Worm (Caenorhabditis elegans): ENCODE data around the gene cyp-14A1.

Gene cyp-14A1

ce11 chrX:13237102-13237501 is 30.1 kb downstream of the cyp-14A1 start, which contains the start of gene K08H2.3:
Gene K08H2.3, plus strand, starts transcription at chrX:13237402.
- TF ChIP-seq lsy-2 (tag; optimal IDR thresholded peaks at IDR 0.05): no peak
- TF ChIP-seq ces-1 (GFP tag; optimal IDR thresholded peaks at IDR 0.05): no peak
- no peak for TF ChIP-seq nhr-28 (tag; optimal IDR thresholded peaks at IDR 0.05)
- no peak for TF ChIP-seq mab-5 (tag; optimal IDR thresholded peaks at IDR 0.05)
- TF ChIP-seq ham-2 (GFP tag; optimal IDR thresholded peaks at IDR 0.05): no peak

DNA sequence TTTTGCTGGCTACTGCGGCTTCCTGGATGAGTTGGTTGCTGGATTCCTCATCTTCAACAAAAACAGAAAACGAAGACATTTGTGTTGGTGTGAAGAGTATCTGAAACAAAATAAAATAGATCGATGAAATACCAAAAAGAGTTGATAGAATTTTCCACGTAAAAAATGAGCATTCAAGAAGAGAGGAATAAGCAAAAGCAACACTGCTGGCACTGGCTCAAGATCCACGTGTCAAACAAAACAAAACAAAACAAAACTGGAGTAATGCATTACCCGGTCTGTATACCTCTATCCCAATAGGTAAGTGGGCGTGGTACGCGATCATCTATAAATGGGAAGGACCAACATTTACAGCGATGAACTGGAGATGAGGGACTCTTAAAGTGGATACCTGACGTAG is 32.3 kb downstream of the cyp-14A1 start, which contains the start of gene K08H2.2:
Gene K08H2.2 (minus strand): TSS at position 101 of the 400 bp plus-strand sequence.
- no peak for TF ChIP-seq nhr-76 (tag; optimal IDR thresholded peaks at IDR 0.05)
- TF ChIP-seq ceh-43 (GFP tag; optimal IDR thresholded peaks at IDR 0.05): no peak
- no peak for TF ChIP-seq mab-5 (tag; optimal IDR thresholded peaks at IDR 0.05)
- no peak for TF ChIP-seq sptf-1 (tag; optimal IDR thresholded peaks at IDR 0.05)
- TF ChIP-seq lsy-2 (tag; optimal IDR thresholded peaks at IDR 0.05): no peak
- no peak for TF ChIP-seq lin-32 (GFP tag; optimal IDR thresholded peaks at IDR 0.05)

- no peak for TF ChIP-seq lsy-2 (tag; optimal IDR thresholded peaks at IDR 0.05)
- no peak for TF ChIP-seq ceh-43 (GFP tag; optimal IDR thresholded peaks at IDR 0.05)
- TF ChIP-seq flh-1 (GFP tag; optimal IDR thresholded peaks at IDR 0.05): no peak
- no peak for TF ChIP-seq bed-3 (GFP tag; optimal IDR thresholded peaks at IDR 0.05)
- TF ChIP-seq M03D4.4 (tag; optimal IDR thresholded peaks at IDR 0.05): no peak
- TF ChIP-seq ham-2 (GFP tag; optimal IDR thresholded peaks at IDR 0.05): no peak
- no peak for TF ChIP-seq blmp-1 (tag; optimal IDR thresholded peaks at IDR 0.05)
- TF ChIP-seq unc-62 (GFP tag; optimal IDR thresholded peaks at IDR 0.05): no peak
- no peak for TF ChIP-seq lin-32 (GFP tag; optimal IDR thresholded peaks at IDR 0.05)
- no peak for TF ChIP-seq hlh-1 (tag; optimal IDR thresholded peaks at IDR 0.05)
- TF ChIP-seq pha-4 (tag; optimal IDR thresholded peaks at IDR 0.05): no peak
- no peak for TF ChIP-seq mep-1 (tag; optimal IDR thresholded peaks at IDR 0.05)
- no peak for TF ChIP-seq mls-2 (tag; optimal IDR thresholded peaks at IDR 0.05)
These were observed 34.9 kb downstream of the cyp-14A1 start, which contains the start of gene bgnt-1.5 for ce11 chrX:13232259-13232658. Gene bgnt-1.5, minus strand, starts transcription at chrX:13232359.

DNA sequence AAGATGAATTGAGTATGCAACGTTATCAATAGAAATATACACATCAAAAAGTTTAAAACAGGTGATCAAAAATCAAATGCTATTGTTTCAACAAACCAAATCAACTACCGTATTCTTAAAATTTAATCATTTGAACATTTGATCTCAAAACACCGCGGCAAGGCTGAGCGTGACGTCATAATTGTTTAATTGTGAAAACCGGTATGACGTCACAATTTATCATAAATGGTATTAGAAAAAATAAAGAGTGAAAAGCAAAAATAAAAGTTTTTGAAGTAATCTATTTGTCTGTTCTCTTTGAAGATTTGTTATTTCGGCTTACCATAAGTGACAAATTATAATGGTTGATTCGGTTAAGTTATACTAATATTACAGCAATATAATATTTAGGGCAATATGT is 39.4 kb downstream of the cyp-14A1 start:
- no peak for TF ChIP-seq mab-5 (tag; optimal IDR thresholded peaks at IDR 0.05)
- no peak for TF ChIP-seq ham-2 (GFP tag; optimal IDR thresholded peaks at IDR 0.05)
- TF ChIP-seq cnd-1 (tag; optimal IDR thresholded peaks at IDR 0.05): no peak
- no peak for TF ChIP-seq unc-120 (tag; optimal IDR thresholded peaks at IDR 0.05; ENCODE audit: poor library complexity, severe bottlenecking)
- no peak for TF ChIP-seq ceh-83 (GFP tag; optimal IDR thresholded peaks at IDR 0.05)
- TF ChIP-seq snpc-4 (tag; optimal IDR thresholded peaks at IDR 0.05): no peak
- peak; percentile 99 for TF ChIP-seq zip-8 (tag; optimal IDR thresholded peaks at IDR 0.05)

- TF ChIP-seq pha-4 (tag; optimal IDR thresholded peaks at IDR 0.05) (no peak), nhr-12 (tag; optimal IDR thresholded peaks at IDR 0.05) (no peak), sptf-1 (tag; optimal IDR thresholded peaks at IDR 0.05) (peak; percentile 48), unc-120 (tag; optimal IDR thresholded peaks at IDR 0.05; ENCODE audit: poor library complexity, severe bottlenecking) (peak; percentile 26), ces-1 (GFP tag; optimal IDR thresholded peaks at IDR 0.05) (peak; percentile 39), ceh-39 (tag; optimal IDR thresholded peaks at IDR 0.05) (peak; percentile 51), nhr-2 (tag; optimal IDR thresholded peaks at IDR 0.05) (peak; percentile 41)
These were observed 40.5 kb downstream of the cyp-14A1 start, which contains the start of gene skr-21 for ce11 chrX:13226614-13227096. Gene skr-21, minus strand, starts transcription at chrX:13226664.

ce11 chrX:13225111-13225905 is 41.8 kb downstream of the cyp-14A1 start:
- no peak for TF ChIP-seq snpc-4 (tag; optimal IDR thresholded peaks at IDR 0.05)
- no peak for TF ChIP-seq mls-2 (tag; optimal IDR thresholded peaks at IDR 0.05)
- TF ChIP-seq elt-1 (tag; optimal IDR thresholded peaks at IDR 0.05; ENCODE audit: borderline replicate concordance, insufficient read depth): no peak
- no peak for TF ChIP-seq unc-120 (tag; optimal IDR thresholded peaks at IDR 0.05; ENCODE audit: poor library complexity, severe bottlenecking)
- no peak for TF ChIP-seq elt-3 (tag; optimal IDR thresholded peaks at IDR 0.05)
- TF ChIP-seq zip-8 (tag; optimal IDR thresholded peaks at IDR 0.05): no peak
- TF ChIP-seq hlh-1 (tag; optimal IDR thresholded peaks at IDR 0.05): no peak
- no peak for TF ChIP-seq lsy-2 (tag; optimal IDR thresholded peaks at IDR 0.05)
- TF ChIP-seq bed-3 (GFP tag; optimal IDR thresholded peaks at IDR 0.05): no peak
- TF ChIP-seq ztf-11 (tag; optimal IDR thresholded peaks at IDR 0.05): no peak
- no peak for TF ChIP-seq nhr-237 (tag; optimal IDR thresholded peaks at IDR 0.05)
- TF ChIP-seq ceh-83 (GFP tag; optimal IDR thresholded peaks at IDR 0.05): no peak
- TF ChIP-seq nhr-76 (tag; optimal IDR thresholded peaks at IDR 0.05): no peak
- TF ChIP-seq cnd-1 (tag; optimal IDR thresholded peaks at IDR 0.05): peak; percentile 29
- TF ChIP-seq unc-39 (tag; optimal IDR thresholded peaks at IDR 0.05): no peak
- no peak for TF ChIP-seq ham-2 (GFP tag; optimal IDR thresholded peaks at IDR 0.05)
- no peak for TF ChIP-seq sptf-1 (tag; optimal IDR thresholded peaks at IDR 0.05)
- peak; percentile 55 for TF ChIP-seq lin-32 (GFP tag; optimal IDR thresholded peaks at IDR 0.05)
- TF ChIP-seq pha-4 (tag; optimal IDR thresholded peaks at IDR 0.05): no peak
- TF ChIP-seq sem-2 (GFP tag; optimal IDR thresholded peaks at IDR 0.05): no peak
- no peak for TF ChIP-seq nhr-12 (tag; optimal IDR thresholded peaks at IDR 0.05)
- no peak for TF ChIP-seq tbx-8 (GFP tag; optimal IDR thresholded peaks at IDR 0.05)
- TF ChIP-seq unc-62 (GFP tag; optimal IDR thresholded peaks at IDR 0.05): peak; percentile 64
- TF ChIP-seq lin-13 (tag; optimal IDR thresholded peaks at IDR 0.05): no peak
- TF ChIP-seq mep-1 (tag; optimal IDR thresholded peaks at IDR 0.05): peak; percentile 2
- no peak for TF ChIP-seq ceh-39 (tag; optimal IDR thresholded peaks at IDR 0.05)
- TF ChIP-seq flh-1 (GFP tag; optimal IDR thresholded peaks at IDR 0.05): no peak
- TF ChIP-seq ces-1 (GFP tag; optimal IDR thresholded peaks at IDR 0.05): no peak
- no peak for TF ChIP-seq nhr-28 (tag; optimal IDR thresholded peaks at IDR 0.05)

Measured in whole organism, mixed stage, embryonic.